Fruit fly (Drosophila melanogaster) whole organism, prepupa: ENCODE results near the gene Rpt4R.

Experiments
- CG10669 ChIP-seq: fragments of 200-800 bp; sonication (Bioruptor generic); optimal IDR thresholded peaks from 3 replicates; lab custom pipeline; 2018; ENCODE audit warnings: missing biosample characterization, mild to moderate bottlenecking, missing genetic modification characterization, moderate library complexity
- CG11762 ChIP-seq: fragments of 200-800 bp; sonication (Bioruptor generic); optimal IDR thresholded peaks from 3 replicates; lab custom pipeline; 2016; ENCODE audit warnings: missing biosample characterization, missing genetic modification characterization; ENCODE audit not compliant: insufficient read depth
- CG15336 ChIP-seq: fragments of 200-800 bp; sonication (Bioruptor generic); IDR thresholded peaks from 2 replicates; pipeline ENCODE4 v1.3.6; 2022; ENCODE audit warnings: missing biosample characterization, missing genetic modification characterization
- CG1621 ChIP-seq: fragments of 200-800 bp; sonication (Bioruptor generic); optimal IDR thresholded peaks from 3 replicates; lab custom pipeline; 2018; ENCODE audit warnings: missing biosample characterization, mild to moderate bottlenecking, missing genetic modification characterization
- CG16779 ChIP-seq: fragments of 200-800 bp; sonication (Bioruptor generic); optimal IDR thresholded peaks from 3 replicates; lab custom pipeline; 2017; ENCODE audit warnings: missing biosample characterization, mild to moderate bottlenecking, missing genetic modification characterization
- CG3032 ChIP-seq: fragments of 200-800 bp; optimal IDR thresholded peaks from 2 replicates; lab custom pipeline; 2019; ENCODE audit warnings: missing biosample characterization, mild to moderate bottlenecking, missing genetic modification characterization, moderate library complexity
- CG31627 ChIP-seq: fragments of 200-800 bp; sonication (Bioruptor generic); optimal IDR thresholded peaks from 3 replicates; lab custom pipeline; 2016; ENCODE audit warnings: missing biosample characterization, missing genetic modification characterization
- CG32006 ChIP-seq: fragments of 200-800 bp; sonication (Bioruptor generic); optimal IDR thresholded peaks from 3 replicates; lab custom pipeline; 2017; ENCODE audit warnings: missing biosample characterization, mild to moderate bottlenecking, missing genetic modification characterization
- CG3919 ChIP-seq: fragments of 200-800 bp; sonication (Bioruptor generic); optimal IDR thresholded peaks from 3 replicates; lab custom pipeline; 2016; ENCODE audit warnings: missing biosample characterization, missing genetic modification characterization
- CG6276 ChIP-seq: fragments of 200-800 bp; sonication (Bioruptor generic); optimal IDR thresholded peaks from 2 replicates; lab custom pipeline; 2017; ENCODE audit warnings: missing biosample characterization, mild to moderate bottlenecking, missing genetic modification characterization
- CG6792 ChIP-seq: fragments of 200-800 bp; sonication (Bioruptor generic); optimal IDR thresholded peaks from 3 replicates; lab custom pipeline; 2016; ENCODE audit warnings: missing biosample characterization, missing genetic modification characterization
- CG7368 ChIP-seq: fragments of 200-800 bp; sonication (Bioruptor generic); optimal IDR thresholded peaks from 3 replicates; lab custom pipeline; 2016; ENCODE audit warnings: missing biosample characterization, missing genetic modification characterization
- CG8119 ChIP-seq: fragments of 200-800 bp; sonication (Bioruptor generic); IDR thresholded peaks from 3 replicates; pipeline ENCODE4 v1.3.6; 2022; ENCODE audit warnings: missing biosample characterization, missing genetic modification characterization
- CG8319 ChIP-seq: fragments of 200-800 bp; sonication (Bioruptor generic); optimal IDR thresholded peaks from 3 replicates; lab custom pipeline; 2016; ENCODE audit warnings: missing biosample characterization, missing genetic modification characterization
- CG9139 ChIP-seq: fragments of 200-800 bp; sonication (Bioruptor generic); optimal IDR thresholded peaks from 3 replicates; lab custom pipeline; 2017; ENCODE audit warnings: missing biosample characterization, mild to moderate bottlenecking, missing genetic modification characterization
- Eip78C ChIP-seq: fragments of 200-800 bp; sonication (Bioruptor generic); peaks from one replicate; lab custom pipeline; 2016; ENCODE audit warnings: missing biosample characterization, missing genetic modification characterization
- Ets21C ChIP-seq: fragments of 200-800 bp; sonication (Bioruptor generic); optimal IDR thresholded peaks from 3 replicates; lab custom pipeline; 2016; ENCODE audit warnings: missing biosample characterization, missing genetic modification characterization
- Ets96B ChIP-seq: fragments of 200-800 bp; optimal IDR thresholded peaks from 2 replicates; lab custom pipeline; 2019; ENCODE audit warnings: missing biosample characterization, mild to moderate bottlenecking, missing genetic modification characterization, moderate library complexity
- Hr38 ChIP-seq: sonication (Bioruptor generic); optimal IDR thresholded peaks from 2 replicates; lab custom pipeline; 2016; ENCODE audit warnings: missing biosample characterization, missing genetic modification characterization
- Hr39 ChIP-seq: fragments of 200-800 bp; sonication (Bioruptor generic); optimal IDR thresholded peaks from 2 replicates; lab custom pipeline; 2016; ENCODE audit warnings: missing biosample characterization, missing genetic modification characterization
- Lpt ChIP-seq: fragments of 200-800 bp; sonication (Bioruptor generic); optimal IDR thresholded peaks from 3 replicates; lab custom pipeline; 2016; ENCODE audit warnings: missing biosample characterization, missing genetic modification characterization
- OdsH ChIP-seq: fragments of 200-800 bp; sonication (Bioruptor generic); optimal IDR thresholded peaks from 3 replicates; lab custom pipeline; 2016; ENCODE audit warnings: missing biosample characterization, missing genetic modification characterization
- Smox ChIP-seq: fragments of 200-800 bp; sonication (Bioruptor generic); optimal IDR thresholded peaks from 3 replicates; lab custom pipeline; 2016; ENCODE audit warnings: missing biosample characterization, missing genetic modification characterization
- Sox15 ChIP-seq: fragments of 200-800 bp; sonication (Bioruptor generic); optimal IDR thresholded peaks from 3 replicates; lab custom pipeline; 2016; ENCODE audit warnings: missing biosample characterization, missing genetic modification characterization
- achi ChIP-seq: fragments of 200-800 bp; sonication (Bioruptor generic); optimal IDR thresholded peaks from 3 replicates; lab custom pipeline; 2016; ENCODE audit warnings: missing biosample characterization, missing genetic modification characterization
- cyc ChIP-seq: fragments of 200-800 bp; sonication (Bioruptor generic); optimal IDR thresholded peaks from 3 replicates; lab custom pipeline; 2016; ENCODE audit warnings: missing biosample characterization, missing genetic modification characterization
- lz ChIP-seq: fragments of 200-800 bp; sonication (Bioruptor generic); optimal IDR thresholded peaks from 3 replicates; lab custom pipeline; 2016; ENCODE audit warnings: missing biosample characterization, missing genetic modification characterization
- pdm3 ChIP-seq: fragments of 200-800 bp; sonication (Bioruptor generic); optimal IDR thresholded peaks from 3 replicates; lab custom pipeline; 2016; ENCODE audit warnings: missing biosample characterization, missing genetic modification characterization
- svp ChIP-seq: fragments of 200-800 bp; sonication (Bioruptor generic); peaks from one replicate; lab custom pipeline; 2016; ENCODE audit warnings: missing biosample characterization, missing genetic modification characterization
- topi ChIP-seq: fragments of 200-800 bp; sonication (Bioruptor generic); optimal IDR thresholded peaks from 3 replicates; lab custom pipeline; 2016; ENCODE audit warnings: missing biosample characterization, missing genetic modification characterization

The Rpt4R gene

dm6 chr3L:11947357-11947756 lies 5.6 kb downstream of the Rpt4R start, which contains the start of gene CG7252:
TSS of gene CG7252 (plus strand) at chr3L:11947675.
- TF ChIP-seq CG7368, result no peak
- no peak for TF ChIP-seq CG15336 (GFP tag; lab: Robert Waterston, UW)
- no peak for TF ChIP-seq CG31627 (GFP tag; lab: Kevin White, UChicago)
- TF ChIP-seq Smox, result no peak
- TF ChIP-seq Lpt (GFP tag; lab: Kevin White, UChicago), result no peak
- no peak for TF ChIP-seq Ets21C (GFP tag; lab: Kevin White, UChicago)

DNA sequence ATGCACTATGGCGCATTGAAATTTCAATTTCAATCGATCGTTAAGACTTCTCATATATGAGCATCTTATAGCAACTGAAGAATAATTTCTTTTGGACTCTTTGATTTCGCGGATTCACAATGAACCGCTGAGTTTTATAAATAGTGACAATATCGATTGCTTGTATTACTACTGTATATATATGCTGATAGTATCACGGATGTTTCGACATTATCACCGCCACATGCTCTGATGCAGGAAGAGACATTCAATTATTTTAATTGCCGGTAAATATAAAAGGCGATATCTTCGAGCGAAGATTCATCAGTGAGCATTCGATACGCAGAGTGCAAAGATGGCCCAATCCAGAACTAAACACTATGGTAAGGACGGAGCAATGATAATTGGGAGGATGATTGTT lies 7.8 kb downstream of the Rpt4R start, which contains the start of gene CG17826:
CG17826 (plus strand) TSS at position 301 of the 400 bp plus-strand sequence.
- TF ChIP-seq lz (no peak), CG8119 (GFP tag; lab: Robert Waterston, UW) (no peak), CG8319 (GFP tag; lab: Kevin White, UChicago) (no peak), CG6276 (GFP tag; lab: Kevin White, UChicago) (no peak), Lpt (GFP tag; lab: Kevin White, UChicago) (no peak), Ets96B (tag; lab: Kevin White, UChicago) (no peak), Hr39 (GFP tag; lab: Kevin White, UChicago) (no peak), topi (no peak), cyc (GFP tag; lab: Kevin White, UChicago) (no peak), CG6792 (GFP tag; lab: Kevin White, UChicago) (no peak), CG10669 (GFP tag; lab: Kevin White, UChicago) (no peak), Sox15 (GFP tag; lab: Kevin White, UChicago) (no peak), Eip78C (GFP tag; lab: Kevin White, UChicago) (no peak)

- TF ChIP-seq CG32006 (GFP tag; lab: Kevin White, UChicago), result no peak
- no peak for TF ChIP-seq CG3919 (GFP tag; lab: Kevin White, UChicago)
- no peak for TF ChIP-seq pdm3 (GFP tag; lab: Kevin White, UChicago)
- TF ChIP-seq Sox15 (GFP tag; lab: Kevin White, UChicago), result no peak
- TF ChIP-seq, all 60 proteins: peak for 0
Observed at dm6 chr3L:11953217-11953616, 11.5 kb downstream of the Rpt4R start, which contains the start of gene obst-G. TSS of gene obst-G (minus strand) at chr3L:11953317.

DNA sequence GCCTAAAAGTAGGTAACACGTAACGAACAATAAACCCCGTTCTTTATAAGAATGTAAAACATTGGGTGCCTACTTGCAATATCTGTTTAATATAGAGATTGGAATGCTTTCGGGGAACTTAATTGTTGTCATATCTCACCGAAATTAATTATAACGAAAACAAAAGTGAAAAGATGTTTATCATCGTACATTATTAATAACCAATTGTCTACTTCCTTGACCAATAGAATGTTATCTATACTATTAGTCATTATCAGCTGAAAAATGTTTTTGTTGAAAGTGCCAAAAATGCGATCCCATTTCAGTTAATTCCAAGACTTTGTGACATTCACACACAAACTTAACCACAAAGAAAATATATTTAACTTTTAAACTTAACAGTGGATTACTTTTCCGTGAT lies 12.1 kb downstream of the Rpt4R start, which contains the start of gene CG7248:
CG7248 (plus strand) TSS at position 301 of the 400 bp plus-strand sequence.
- TF ChIP-seq CG1621 (tag; lab: Kevin White, UChicago) (no peak), OdsH (GFP tag; lab: Kevin White, UChicago) (no peak)

- TF ChIP-seq CG16779, result no peak
- TF ChIP-seq CG11762 (GFP tag; lab: Kevin White, UChicago), result no peak
- no peak for TF ChIP-seq CG9139 (GFP tag; lab: Kevin White, UChicago)
Observed at dm6 chr3L:11957669-11958333, 16.1 kb downstream of the Rpt4R start, which contains the start of the genes CG11570 and CG43294. TSS of gene CG11570 (minus strand) at chr3L:11957769. TSS of gene CG43294 (plus strand) at chr3L:11958283.

DNA sequence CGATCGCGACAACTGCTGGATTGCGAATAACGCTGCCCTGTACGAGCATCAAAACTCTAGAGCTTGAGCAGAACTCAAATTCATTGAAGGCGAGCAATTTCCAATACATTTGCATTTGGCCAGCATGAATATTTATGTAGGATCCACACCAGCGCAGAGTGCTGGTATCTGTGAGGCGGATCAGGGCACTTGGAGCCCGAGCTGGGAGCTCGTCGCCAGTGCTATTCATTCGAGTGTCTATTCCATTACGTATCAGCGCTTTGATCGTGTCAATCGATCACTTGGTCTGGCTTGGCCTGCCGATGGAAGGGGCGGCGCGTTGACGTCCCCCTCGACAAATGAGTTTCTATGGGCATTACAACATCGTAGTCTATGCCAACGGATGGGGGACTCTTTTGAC lies 24.4 kb downstream of the Rpt4R start, which contains the start of gene prc:
prc (minus strand) TSS at position 28 of the 400 bp plus-strand sequence.
- peak; percentile 48 for TF ChIP-seq svp (GFP tag; lab: Kevin White, UChicago)
- no peak for TF ChIP-seq CG6276 (GFP tag; lab: Kevin White, UChicago)
- TF ChIP-seq CG8119 (GFP tag; lab: Robert Waterston, UW), result no peak
- no peak for TF ChIP-seq Hr38 (GFP tag; lab: Kevin White, UChicago)
- no peak for TF ChIP-seq CG8319 (GFP tag; lab: Kevin White, UChicago)
- TF ChIP-seq CG3032 (tag; lab: Kevin White, UChicago), result no peak
- TF ChIP-seq achi (GFP tag; lab: Kevin White, UChicago), result no peak
